Fruit fly (Drosophila melanogaster) whole organism, embryonic: Measurements from ENCODE around the gene scaf6.

Source experiments
- CG10462 ChIP-seq: fragments of 200-800 bp; sonication (Bioruptor generic); optimal IDR thresholded peaks from 2 replicates; lab custom pipeline; 2016; ENCODE audit warnings: missing biosample characterization, missing genetic modification characterization
- CG11085 ChIP-seq: fragments of 200-800 bp; sonication (Bioruptor generic); IDR thresholded peaks from 2 replicates; pipeline ENCODE4 v1.3.6; 2022; ENCODE audit warnings: missing biosample characterization, missing genetic modification characterization
- CG13775 ChIP-seq: fragments of 200-800 bp; sonication (Bioruptor generic); optimal IDR thresholded peaks from 3 replicates; lab custom pipeline; 2017; ENCODE audit warnings: missing biosample characterization, mild to moderate bottlenecking, missing genetic modification characterization
- CG14050 ChIP-seq: fragments of 200-800 bp; sonication (Bioruptor generic); IDR thresholded peaks from 3 replicates; pipeline ENCODE4 v1.3.6; 2022; ENCODE audit warnings: missing biosample characterization, missing genetic modification characterization
- CG1647 ChIP-seq: fragments of 200-800 bp; sonication (Bioruptor generic); optimal IDR thresholded peaks from 3 replicates; lab custom pipeline; 2016; ENCODE audit warnings: missing biosample characterization, missing genetic modification characterization
- CG16779 ChIP-seq: fragments of 200-800 bp; sonication (Bioruptor generic); IDR thresholded peaks from 2 replicates; pipeline ENCODE4 v1.3.6; 2022; ENCODE audit warnings: missing biosample characterization, missing genetic modification characterization
- CG2129 ChIP-seq: fragments of 200-800 bp; sonication (Bioruptor generic); IDR thresholded peaks from 2 replicates; pipeline ENCODE4 v1.3.6; 2022; ENCODE audit warnings: missing biosample characterization, missing genetic modification characterization; ENCODE audit not compliant: partially characterized antibody
- CG2889 ChIP-seq: fragments of 200-800 bp; sonication (Bioruptor generic); IDR thresholded peaks from 3 replicates; pipeline ENCODE4 v1.3.6; 2022; ENCODE audit warnings: missing biosample characterization, missing genetic modification characterization
- CG31388 ChIP-seq: fragments of 200-800 bp; sonication (Bioruptor generic); optimal IDR thresholded peaks from 2 replicates; lab custom pipeline; 2016; ENCODE audit warnings: missing biosample characterization, missing genetic modification characterization
- CG34422 ChIP-seq: fragments of 200-800 bp; sonication (Bioruptor generic); IDR thresholded peaks from 3 replicates; pipeline ENCODE4 v1.3.6; 2022; ENCODE audit warnings: missing biosample characterization, missing genetic modification characterization
- CG4360 ChIP-seq: fragments of 200-800 bp; sonication (Bioruptor generic); IDR thresholded peaks from 2 replicates; pipeline ENCODE4 v1.3.6; 2022; ENCODE audit warnings: missing biosample characterization, missing genetic modification characterization
- CG4854 ChIP-seq: fragments of 200-800 bp; sonication (Bioruptor generic); optimal IDR thresholded peaks from 2 replicates; lab custom pipeline; 2016; ENCODE audit warnings: missing biosample characterization, missing genetic modification characterization, inconsistent platforms
- CG8281 ChIP-seq: fragments of 200-800 bp; sonication (Bioruptor generic); optimal IDR thresholded peaks from 2 replicates; lab custom pipeline; 2018; ENCODE audit warnings: missing biosample characterization, mild to moderate bottlenecking, missing genetic modification characterization, moderate library complexity
- CG9609 ChIP-seq: fragments of 200-800 bp; sonication (Bioruptor generic); optimal IDR thresholded peaks from 3 replicates; lab custom pipeline; 2016; ENCODE audit warnings: missing biosample characterization, missing genetic modification characterization
- CkIIα-i1 ChIP-seq: fragments of 200-800 bp; sonication (Bioruptor generic); IDR thresholded peaks from 2 replicates; pipeline ENCODE4 v1.3.6; 2022; ENCODE audit warnings: missing biosample characterization, missing genetic modification characterization
- CoRest ChIP-seq: fragments of 200-800 bp; sonication (Bioruptor generic); optimal IDR thresholded peaks from 3 replicates; lab custom pipeline; 2018; ENCODE audit warnings: missing biosample characterization, mild to moderate bottlenecking, missing genetic modification characterization, moderate library complexity
- Dip3 ChIP-seq: fragments of 200-800 bp; sonication (Bioruptor generic); optimal IDR thresholded peaks from 3 replicates; lab custom pipeline; 2016; ENCODE audit warnings: missing biosample characterization, missing genetic modification characterization
- Doc2 ChIP-seq: fragments of 200-800 bp; sonication (Bioruptor generic); IDR thresholded peaks from 2 replicates; pipeline ENCODE4 v1.3.6; 2022; ENCODE audit warnings: missing biosample characterization, missing genetic modification characterization
- HLH3B ChIP-seq: fragments of 200-800 bp; sonication (Bioruptor generic); IDR thresholded peaks from 2 replicates; pipeline ENCODE4 v1.3.6; 2022; ENCODE audit warnings: missing biosample characterization, missing genetic modification characterization
- MBD-R2 ChIP-seq: fragments of 200-800 bp; sonication (Bioruptor generic); IDR thresholded peaks from 2 replicates; pipeline ENCODE4 v1.3.6; 2022; ENCODE audit warnings: missing biosample characterization, missing genetic modification characterization
- MESR4 ChIP-seq: fragments of 200-800 bp; sonication (Bioruptor generic); optimal IDR thresholded peaks from 2 replicates; lab custom pipeline; 2018; ENCODE audit warnings: missing biosample characterization, mild to moderate bottlenecking, missing genetic modification characterization, moderate library complexity
- Max ChIP-seq: fragments of 200-800 bp; sonication (Bioruptor generic); optimal IDR thresholded peaks from 2 replicates; lab custom pipeline; 2016; ENCODE audit warnings: missing biosample characterization, mild to moderate bottlenecking, missing genetic modification characterization
- Med ChIP-seq: fragments of 200-800 bp; sonication (Bioruptor generic); peaks from one replicate; lab custom pipeline; 2016; ENCODE audit warnings: missing biosample characterization, missing genetic modification characterization, mild to moderate bottlenecking, inconsistent platforms, moderate library complexity
- Oli ChIP-seq: fragments of 200-800 bp; sonication (Bioruptor generic); optimal IDR thresholded peaks from 2 replicates; lab custom pipeline; 2018; ENCODE audit warnings: missing biosample characterization, mild to moderate bottlenecking, missing genetic modification characterization, moderate library complexity
- Opbp ChIP-seq: fragments of 200-800 bp; sonication (Bioruptor generic); IDR thresholded peaks from 3 replicates; pipeline ENCODE4 v1.3.6; 2022; ENCODE audit warnings: missing biosample characterization, missing genetic modification characterization; ENCODE audit not compliant: partially characterized antibody
- Xrp1 ChIP-seq: fragments of 200-800 bp; sonication (Bioruptor generic); IDR thresholded peaks from 2 replicates; pipeline ENCODE4 v1.3.6; 2022; ENCODE audit warnings: missing biosample characterization, missing genetic modification characterization
- YL-1 ChIP-seq: fragments of 200-800 bp; sonication (Bioruptor generic); optimal IDR thresholded peaks from 3 replicates; lab custom pipeline; 2017; ENCODE audit warnings: missing biosample characterization, mild to moderate bottlenecking, missing genetic modification characterization
- ato ChIP-seq: fragments of 200-800 bp; sonication (Bioruptor generic); IDR thresholded peaks from 2 replicates; pipeline ENCODE4 v1.3.6; 2022; ENCODE audit warnings: missing biosample characterization, missing genetic modification characterization; ENCODE audit not compliant: partially characterized antibody
- az2 ChIP-seq: fragments of 200-800 bp; sonication (Bioruptor generic); optimal IDR thresholded peaks from 3 replicates; lab custom pipeline; 2016; ENCODE audit warnings: missing biosample characterization, missing genetic modification characterization
- bcd ChIP-seq: fragments of 200-800 bp; sonication (Bioruptor generic); optimal IDR thresholded peaks from 2 replicates; lab custom pipeline; 2017; ENCODE audit warnings: missing biosample characterization, mild to moderate bottlenecking, missing genetic modification characterization
- chinmo ChIP-seq: fragments of 200-800 bp; sonication (Bioruptor generic); IDR thresholded peaks from 4 replicates; pipeline ENCODE4 v1.3.6; 2022; ENCODE audit warnings: missing biosample characterization, missing genetic modification characterization; ENCODE audit not compliant: partially characterized antibody
- ci ChIP-seq: fragments of 200-800 bp; sonication (Bioruptor generic); IDR thresholded peaks from 3 replicates; pipeline ENCODE4 v1.3.6; 2022; ENCODE audit warnings: missing biosample characterization, missing genetic modification characterization
- dysf ChIP-seq: fragments of 200-800 bp; sonication (Bioruptor generic); IDR thresholded peaks from 3 replicates; pipeline ENCODE4 v1.3.6; 2022; ENCODE audit warnings: missing biosample characterization, missing genetic modification characterization
- fd64A ChIP-seq: fragments of 200-800 bp; sonication (Bioruptor generic); optimal IDR thresholded peaks from 3 replicates; lab custom pipeline; 2018; ENCODE audit warnings: missing biosample characterization, mild to moderate bottlenecking, missing genetic modification characterization
- gro ChIP-seq: fragments of 200-800 bp; sonication (Bioruptor generic); optimal IDR thresholded peaks from 2 replicates; lab custom pipeline; 2016; ENCODE audit warnings: missing biosample characterization, missing genetic modification characterization
- ham ChIP-seq: fragments of 200-800 bp; sonication (Bioruptor generic); IDR thresholded peaks from 2 replicates; pipeline ENCODE4 v1.3.6; 2022; ENCODE audit warnings: missing biosample characterization, missing genetic modification characterization
- hb ChIP-seq: fragments of 200-800 bp; sonication (Bioruptor generic); IDR thresholded peaks from 3 replicates; pipeline ENCODE4 v1.3.6; 2022; ENCODE audit warnings: missing biosample characterization, missing genetic modification characterization; ENCODE audit not compliant: partially characterized antibody
- jing ChIP-seq: fragments of 200-800 bp; sonication (Bioruptor generic); optimal IDR thresholded peaks from 2 replicates; lab custom pipeline; 2018; ENCODE audit warnings: missing biosample characterization, mild to moderate bottlenecking, missing genetic modification characterization
- knrl ChIP-seq: fragments of 200-800 bp; sonication (Bioruptor generic); IDR thresholded peaks from 3 replicates; pipeline ENCODE4 v1.3.6; 2022; ENCODE audit warnings: missing biosample characterization, missing genetic modification characterization; ENCODE audit not compliant: partially characterized antibody
- lola ChIP-seq, 3 experiments: fragments of >200 bp in 2 of 3; fragments of 200-800 bp in 1 of 3; sonication (Bioruptor generic) in 1 of 3; optimal IDR thresholded peaks; 2 replicates each; lab custom pipeline; 2017 to 2019; ENCODE audit warnings: missing biosample characterization in 3 of 3, missing genetic modification characterization in 3 of 3, mild to moderate bottlenecking in 1 of 3, moderate library complexity in 1 of 3
- mam ChIP-seq: fragments of 200-800 bp; sonication (Bioruptor generic); optimal IDR thresholded peaks from 3 replicates; lab custom pipeline; 2016; ENCODE audit warnings: missing biosample characterization, missing genetic modification characterization
- mirr ChIP-seq: fragments of 200-800 bp; sonication (Bioruptor generic); optimal IDR thresholded peaks from 3 replicates; lab custom pipeline; 2018; ENCODE audit warnings: missing biosample characterization, mild to moderate bottlenecking, missing genetic modification characterization
- otp ChIP-seq: fragments of 200-800 bp; sonication (Bioruptor generic); IDR thresholded peaks from 3 replicates; pipeline ENCODE4, ENCODE4 v1.3.6; 2022; ENCODE audit warnings: missing biosample characterization, missing genetic modification characterization
- ranshi ChIP-seq: fragments of 200-800 bp; sonication (Bioruptor generic); IDR thresholded peaks from 2 replicates; pipeline ENCODE4 v1.3.6; 2022; ENCODE audit warnings: missing biosample characterization, missing genetic modification characterization
- sd ChIP-seq: fragments of 200-800 bp; sonication (Bioruptor generic); optimal IDR thresholded peaks from 3 replicates; lab custom pipeline; 2018; ENCODE audit warnings: missing biosample characterization, mild to moderate bottlenecking, missing genetic modification characterization, moderate library complexity
- so ChIP-seq: fragments of 200-800 bp; sonication (Bioruptor generic); IDR thresholded peaks from 3 replicates; pipeline ENCODE4 v1.3.6; 2022; ENCODE audit warnings: missing biosample characterization, missing genetic modification characterization
- tna ChIP-seq: fragments of 200-800 bp; sonication (Bioruptor generic); IDR thresholded peaks from 2 replicates; pipeline ENCODE4 v1.3.6; 2022; ENCODE audit warnings: missing biosample characterization, missing genetic modification characterization; ENCODE audit not compliant: partially characterized antibody
- toy ChIP-seq: fragments of 200-800 bp; sonication (Bioruptor generic); IDR thresholded peaks from 2 replicates; pipeline ENCODE4 v1.3.6; 2022; ENCODE audit warnings: missing biosample characterization, missing genetic modification characterization
- ttk ChIP-seq: fragments of 200-800 bp; sonication (Bioruptor generic); IDR thresholded peaks from 2 replicates; pipeline ENCODE4 v2.1.2; 2022; ENCODE audit warnings: missing biosample characterization, missing genetic modification characterization
- vfl ChIP-seq: fragments of 200-800 bp; sonication (Bioruptor generic); optimal IDR thresholded peaks from 2 replicates; lab custom pipeline; 2016; ENCODE audit warnings: missing biosample characterization, missing genetic modification characterization
- zfh2 ChIP-seq: fragments of 200-800 bp; sonication (Bioruptor generic); optimal IDR thresholded peaks from 2 replicates; lab custom pipeline; 2016; ENCODE audit warnings: missing biosample characterization, missing genetic modification characterization

The scaf6 gene

DNA sequence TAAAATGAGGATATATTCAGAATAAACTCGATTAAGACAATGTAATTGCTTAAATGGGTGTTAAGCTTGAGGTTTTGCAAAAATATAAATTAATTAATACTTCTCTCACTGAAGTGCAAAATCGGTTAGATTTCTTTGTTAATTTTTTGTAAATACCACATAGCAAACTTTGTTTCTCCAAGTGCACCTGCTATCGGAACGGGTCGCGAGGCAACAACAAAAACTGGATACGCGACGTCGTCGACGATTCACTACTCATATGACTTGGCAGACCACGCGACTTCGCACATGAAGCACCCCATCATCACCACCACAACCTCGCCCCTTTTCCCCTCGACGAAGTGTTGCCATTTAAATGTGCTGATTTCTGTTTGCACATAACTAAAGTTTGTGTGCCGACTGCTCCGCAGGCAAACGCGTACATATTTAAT lies 35.3 kb downstream of the scaf6 start (continued):
- TF ChIP-seq tna (GFP tag; lab: Robert Waterston, UW) (no peak), ato (GFP tag; lab: Robert Waterston, UW) (no peak), CG16779 (no peak), CG31388 (GFP tag; lab: Kevin White, UChicago) (no peak), CG1647 (GFP tag; lab: Kevin White, UChicago) (peak; percentile 7), hb (GFP tag; lab: Robert Waterston, UW) (no peak), CG10462 (GFP tag; lab: Kevin White, UChicago) (no peak), bcd (GFP tag; lab: Kevin White, UChicago) (peak; percentile 25), ham (no peak), dysf (GFP tag; lab: Robert Waterston, UW) (peak; percentile 55; the same call in 2 of the 3 replicates), jing (GFP tag; lab: Kevin White, UChicago) (no peak), so (no peak), ranshi (peak; percentile 16; the same call in 1 of the 2 replicates), CG34422 (no peak), CG2129 (GFP tag; lab: Robert Waterston, UW) (no peak), CG14050 (no peak), MESR4 (GFP tag; lab: Kevin White, UChicago) (no peak), Xrp1 (GFP tag; lab: Robert Waterston, UW) (peak; percentile 35; the same call in 1 of the 2 replicates), CG9609 (GFP tag; lab: Kevin White, UChicago) (no peak), CG4360 (GFP tag; lab: Robert Waterston, UW) (no peak), YL-1 (no peak), vfl (GFP tag; lab: Kevin White, UChicago) (no peak), Dip3 (peak; percentile 3), otp (GFP tag; lab: Robert Waterston, UW) (peak; percentile 40; the same call in 1 of the 3 replicates), az2 (GFP tag; lab: Kevin White, UChicago) (peak; percentile 3), ci (GFP tag; lab: Robert Waterston, UW) (no peak), ttk (GFP tag; lab: Robert Waterston, UW) (peak; percentile 46), CG8281 (tag; lab: Kevin White, UChicago) (no peak), sd (no peak), CG2889 (GFP tag; lab: Robert Waterston, UW) (no peak), CG4854 (no peak), Max (no peak), fd64A (GFP tag; lab: Kevin White, UChicago) (no peak), CG11085 (GFP tag; lab: Robert Waterston, UW) (peak; percentile 15; the same call in 1 of the 2 replicates), CoRest (peak; percentile 38), toy (GFP tag; lab: Robert Waterston, UW) (no peak), knrl (GFP tag; lab: Robert Waterston, UW) (no peak), chinmo (GFP tag; lab: Robert Waterston, UW) (0 out of 4 replicates have a peak, but pooled peaks have one; percentile 29), HLH3B (GFP tag; lab: Robert Waterston, UW) (peak; percentile 64), Oli (peak; percentile 17), gro (GFP tag; lab: Kevin White, UChicago) (no peak), CkIIα-i1 (no peak), Med (GFP tag; lab: Kevin White, UChicago) (peak; percentile 59), mirr (GFP tag; lab: Kevin White, UChicago) (peak; percentile 72), Opbp (GFP tag; lab: Robert Waterston, UW) (no peak), MBD-R2 (no peak), mam (GFP tag; lab: Kevin White, UChicago) (no peak), lola (GFP tag; optimal IDR thresholded peaks at IDR 0.05; lab: Kevin White, UChicago) (no peak), zfh2 (GFP tag; lab: Kevin White, UChicago) (no peak), Doc2 (GFP tag; lab: Robert Waterston, UW) (no peak), CG13775 (GFP tag; lab: Kevin White, UChicago) (no peak)
